Worm (Caenorhabditis elegans) whole organism, L3 larva: ENCODE measurements around the gene K12H4.6.

Experiments used
- ZK546.5 ChIP-seq: sonication (generic microtip); optimal IDR thresholded peaks from 2 replicates; lab custom pipeline; 2017; ENCODE audit warnings: missing biosample characterization, missing genetic modification characterization
- aly-2 ChIP-seq: fragments of 150-350 bp; optimal IDR thresholded peaks from 2 replicates; lab custom pipeline; 2014; ENCODE audit warnings: missing biosample characterization, missing genetic modification characterization
- ama-1 ChIP-seq: fragments of 150-350 bp; optimal IDR thresholded peaks from 2 replicates; lab custom pipeline; 2018
- ceh-16 ChIP-seq: sonication (generic microtip); optimal IDR thresholded peaks from 2 replicates; lab custom pipeline; 2017; ENCODE audit warnings: missing biosample characterization, missing genetic modification characterization
- ceh-28 ChIP-seq: fragments of 150-350 bp; optimal IDR thresholded peaks from 2 replicates; lab custom pipeline; 2014; ENCODE audit warnings: missing biosample characterization, missing genetic modification reagents, missing genetic modification characterization
- ceh-82 ChIP-seq: fragments of 150-350 bp; optimal IDR thresholded peaks from 2 replicates; lab custom pipeline; 2014; ENCODE audit warnings: missing biosample characterization, missing genetic modification characterization
- egl-27 ChIP-seq: sonication (generic microtip); optimal IDR thresholded peaks from 4 replicates; lab custom pipeline; 2017; ENCODE audit warnings: missing biosample characterization, missing genetic modification reagents, missing genetic modification characterization
- egl-5 ChIP-seq: fragments of 150-350 bp; optimal IDR thresholded peaks from 2 replicates; lab custom pipeline; 2017; ENCODE audit warnings: missing biosample characterization, missing genetic modification reagents, missing genetic modification characterization, inconsistent platforms
- elt-1 ChIP-seq: fragments of 150-350 bp; optimal IDR thresholded peaks from 2 replicates; lab custom pipeline; 2014; ENCODE audit warnings: missing biosample characterization, missing genetic modification characterization
- elt-2 ChIP-seq: sonication (generic microtip); optimal IDR thresholded peaks from 2 replicates; lab custom pipeline; 2016; ENCODE audit warnings: missing genetic modification reagents, mild to moderate bottlenecking, missing genetic modification characterization, missing compliant biosample characterization
- eor-1 ChIP-seq, 2 experiments: fragments of 150-350 bp; optimal IDR thresholded peaks; 2 replicates each; lab custom pipeline; 2014 to 2018; ENCODE audit warnings: missing biosample characterization in 2 of 2, missing genetic modification characterization in 2 of 2
- fkh-10 ChIP-seq: sonication (generic microtip); optimal IDR thresholded peaks from 2 replicates; lab custom pipeline; 2017; ENCODE audit warnings: missing biosample characterization, missing genetic modification reagents, missing genetic modification characterization
- fkh-2 ChIP-seq: fragments of 150-350 bp; optimal IDR thresholded peaks from 2 replicates; lab custom pipeline; 2014; ENCODE audit warnings: missing biosample characterization, missing genetic modification reagents, missing genetic modification characterization
- fos-1 ChIP-seq: fragments of 150-350 bp; optimal IDR thresholded peaks from 2 replicates; lab custom pipeline; 2014; ENCODE audit warnings: missing biosample characterization, missing genetic modification characterization
- jun-1 ChIP-seq: fragments of 150-350 bp; optimal IDR thresholded peaks from 2 replicates; lab custom pipeline; 2014; ENCODE audit warnings: missing biosample characterization, missing genetic modification reagents, missing genetic modification characterization
- lin-15B ChIP-seq: fragments of 150-350 bp; optimal IDR thresholded peaks from 2 replicates; lab custom pipeline; 2014; ENCODE audit warnings: missing biosample characterization, missing genetic modification characterization
- lin-39 ChIP-seq: fragments of 150-350 bp; optimal IDR thresholded peaks from 2 replicates; lab custom pipeline; 2018; ENCODE audit warnings: missing biosample characterization, missing genetic modification reagents, missing genetic modification characterization
- lsy-12 ChIP-seq: sonication (generic microtip); optimal IDR thresholded peaks from 2 replicates; lab custom pipeline; 2016; ENCODE audit warnings: mild to moderate bottlenecking, missing genetic modification characterization, missing compliant biosample characterization
- mdl-1 ChIP-seq: fragments of 150-350 bp; optimal IDR thresholded peaks from 2 replicates; lab custom pipeline; 2014; ENCODE audit warnings: missing biosample characterization, missing genetic modification characterization
- mml-1 ChIP-seq: fragments of 150-350 bp; sonication (generic microtip); optimal IDR thresholded peaks from 3 replicates; lab custom pipeline; 2014; ENCODE audit warnings: missing biosample characterization, missing genetic modification characterization
- nfya-1 ChIP-seq: sonication (generic microtip); optimal IDR thresholded peaks from 2 replicates; lab custom pipeline; 2017; ENCODE audit warnings: missing genetic modification characterization, mild to moderate bottlenecking, missing compliant biosample characterization, antibody characterized with exemption, moderate library complexity; ENCODE audit not compliant: insufficient read depth
- nhr-12 ChIP-seq: fragments of 150-350 bp; optimal IDR thresholded peaks from 2 replicates; lab custom pipeline; 2014; ENCODE audit warnings: missing biosample characterization, missing genetic modification characterization
- nhr-23 ChIP-seq: fragments of 150-350 bp; optimal IDR thresholded peaks from 2 replicates; lab custom pipeline; 2014; ENCODE audit warnings: missing biosample characterization, missing genetic modification reagents, missing genetic modification characterization
- nhr-237 ChIP-seq: fragments of 150-350 bp; optimal IDR thresholded peaks from 2 replicates; lab custom pipeline; 2014; ENCODE audit warnings: missing biosample characterization, missing genetic modification characterization
- nhr-25 ChIP-seq: sonication (generic microtip); optimal IDR thresholded peaks from 2 replicates; lab custom pipeline; 2017; ENCODE audit warnings: missing biosample characterization, missing genetic modification characterization
- nhr-28 ChIP-seq: fragments of 150-350 bp; optimal IDR thresholded peaks from 2 replicates; lab custom pipeline; 2014; ENCODE audit warnings: missing biosample characterization, missing genetic modification characterization
- nhr-43 ChIP-seq: sonication (generic microtip); optimal IDR thresholded peaks from 2 replicates; lab custom pipeline; 2016; ENCODE audit warnings: mild to moderate bottlenecking, missing genetic modification characterization, missing compliant biosample characterization; ENCODE audit not compliant: poor library complexity, severe bottlenecking
- nhr-76 ChIP-seq: fragments of 150-350 bp; sonication (generic microtip); optimal IDR thresholded peaks from 5 replicates; lab custom pipeline; 2014; ENCODE audit warnings: missing biosample characterization, missing genetic modification characterization
- nhr-77 ChIP-seq: fragments of 150-350 bp; optimal IDR thresholded peaks from 2 replicates; lab custom pipeline; 2014; ENCODE audit warnings: missing biosample characterization, missing genetic modification characterization
- pha-4 ChIP-seq: fragments of 150-350 bp; optimal IDR thresholded peaks from 2 replicates; lab custom pipeline; 2014; ENCODE audit warnings: missing biosample characterization, missing genetic modification reagents, missing genetic modification characterization
- sea-2 ChIP-seq: fragments of 150-350 bp; sonication (generic microtip); optimal IDR thresholded peaks from 4 replicates; lab custom pipeline; 2014; ENCODE audit warnings: missing biosample characterization, missing genetic modification reagents, missing genetic modification characterization
- snpc-4 ChIP-seq: fragments of 150-350 bp; optimal IDR thresholded peaks from 2 replicates; lab custom pipeline; 2014; ENCODE audit warnings: missing biosample characterization, missing genetic modification characterization
- tbx-2 ChIP-seq: sonication (generic microtip); optimal IDR thresholded peaks from 2 replicates; lab custom pipeline; 2016; ENCODE audit warnings: mild to moderate bottlenecking, missing genetic modification characterization, missing compliant biosample characterization
- unc-39 ChIP-seq: sonication (generic microtip); optimal IDR thresholded peaks from 4 replicates; lab custom pipeline; 2017; ENCODE audit warnings: missing biosample characterization, missing genetic modification characterization
- unc-62 ChIP-seq: fragments of 150-350 bp; sonication (generic microtip); optimal IDR thresholded peaks from 4 replicates; lab custom pipeline; 2014; ENCODE audit warnings: missing biosample characterization, missing genetic modification reagents, missing genetic modification characterization
- zag-1 ChIP-seq: fragments of 150-350 bp; optimal IDR thresholded peaks from 2 replicates; lab custom pipeline; 2014; ENCODE audit warnings: missing biosample characterization, missing genetic modification characterization

The K12H4.6 gene

ce11 chrIII:8016438-8016837 is 26.2 kb downstream of the K12H4.6 start, which contains the start of gene F44B9.5:
Gene F44B9.5, minus strand, starts transcription at chrIII:8016538.
- TF ChIP-seq elt-1 (no peak), ceh-28 (tag; lab: Kevin White, UChicago) (no peak), fkh-10 (GFP tag; lab: Kevin White, UChicago) (no peak), fkh-2 (tag; lab: Kevin White, UChicago) (no peak), ama-1 (lab: Kevin White, UChicago) (no peak), nhr-12 (tag; lab: Kevin White, UChicago) (no peak), lin-15B (tag; lab: Kevin White, UChicago) (no peak), sea-2 (GFP tag; lab: Kevin White, UChicago) (no peak), nhr-23 (tag; lab: Kevin White, UChicago) (no peak), unc-62 (GFP tag; lab: Kevin White, UChicago) (no peak), pha-4 (tag; lab: Kevin White, UChicago) (no peak), eor-1 (tag; optimal IDR thresholded peaks at IDR 0.05; lab: Kevin White, UChicago) (no peak), fos-1 (tag; lab: Kevin White, UChicago) (no peak), nhr-28 (tag; lab: Kevin White, UChicago) (no peak), nhr-76 (tag; lab: Kevin White, UChicago) (no peak), aly-2 (tag; lab: Kevin White, UChicago) (no peak), mml-1 (tag; lab: Kevin White, UChicago) (no peak), ceh-82 (tag; lab: Kevin White, UChicago) (no peak), nhr-77 (tag; lab: Kevin White, UChicago) (no peak), jun-1 (tag; lab: Kevin White, UChicago) (no peak)

- no peak for TF ChIP-seq egl-27 (tag; lab: Kevin White, UChicago)
- TF ChIP-seq tbx-2 (tag; lab: Kevin White, UChicago), result no peak
- no peak for TF ChIP-seq fkh-2 (tag; lab: Kevin White, UChicago)
- no peak for TF ChIP-seq fos-1 (tag; lab: Kevin White, UChicago)
- TF ChIP-seq lsy-12 (tag; lab: Kevin White, UChicago), result no peak
- no peak for TF ChIP-seq nhr-76 (tag; lab: Kevin White, UChicago)
- TF ChIP-seq eor-1 (tag; optimal IDR thresholded peaks at IDR 0.05; lab: Kevin White, UChicago), result no peak
- TF ChIP-seq nfya-1 (tag; lab: Kevin White, UChicago), result no peak
- TF ChIP-seq elt-2 (tag; lab: Kevin White, UChicago), result no peak
- no peak for TF ChIP-seq sea-2 (GFP tag; lab: Kevin White, UChicago)
- TF ChIP-seq ceh-28 (tag; lab: Kevin White, UChicago), result no peak
- no peak for TF ChIP-seq egl-5 (tag; lab: Kevin White, UChicago)
- no peak for TF ChIP-seq lin-39
- no peak for TF ChIP-seq unc-39
- no peak for TF ChIP-seq unc-62 (GFP tag; lab: Kevin White, UChicago)
- no peak for TF ChIP-seq nhr-43 (tag; lab: Kevin White, UChicago)
- no peak for TF ChIP-seq ama-1 (lab: Kevin White, UChicago)
- no peak for TF ChIP-seq fkh-10 (GFP tag; lab: Kevin White, UChicago)
Observed at ce11 chrIII:8013582-8013981, 29.1 kb downstream of the K12H4.6 start.

ce11 chrIII:8010260-8010822 is 32.3 kb downstream of the K12H4.6 start, which contains the start of gene cit-1.2:
Gene cit-1.2, plus strand, starts transcription at chrIII:8010772.
- TF ChIP-seq nhr-23 (tag; lab: Kevin White, UChicago) (no peak), nhr-77 (tag; lab: Kevin White, UChicago) (no peak), nhr-25 (no peak), zag-1 (tag; lab: Kevin White, UChicago) (no peak), elt-2 (tag; lab: Kevin White, UChicago) (no peak), egl-5 (tag; lab: Kevin White, UChicago) (no peak), lin-15B (tag; lab: Kevin White, UChicago) (no peak), ceh-16 (no peak), mdl-1 (tag; lab: Kevin White, UChicago) (no peak), snpc-4 (tag; lab: Kevin White, UChicago) (no peak), ZK546.5 (tag; lab: Kevin White, UChicago) (no peak), tbx-2 (tag; lab: Kevin White, UChicago) (no peak), nhr-28 (tag; lab: Kevin White, UChicago) (no peak), nhr-76 (tag; lab: Kevin White, UChicago) (no peak), nhr-237 (tag; lab: Kevin White, UChicago) (no peak), mml-1 (tag; lab: Kevin White, UChicago) (no peak)
